Worm (Caenorhabditis elegans): ENCODE data around the gene sqv-3.

- TF ChIP-seq lin-14 (GFP tag; optimal IDR thresholded peaks at IDR 0.05) (no peak), lin-13 (GFP tag; optimal IDR thresholded peaks at IDR 0.05) (no peak), elt-3 (tag; optimal IDR thresholded peaks at IDR 0.05) (no peak), snpc-4 (tag; optimal IDR thresholded peaks at IDR 0.05) (no peak), ama-1 (optimal IDR thresholded peaks at IDR 0.05) (no peak), F16B12.6 (tag; optimal IDR thresholded peaks at IDR 0.05) (no peak), ceh-90 (tag; optimal IDR thresholded peaks at IDR 0.05) (no peak), mab-9 (GFP tag; IDR thresholded peaks at IDR 0.05) (no peak)
These were observed 15.4 kb downstream of the sqv-3 start for ce11 chrIII:9764718-9765117.

Measured in whole organism, L1 larva.